Worm (Caenorhabditis elegans) whole organism, L4 larva: ENCODE measurements around the gene dmsr-14.
A peak's percentile ranks its signal among the peaks of the same experiment; 100 is the strongest.

Experiments
- F10B5.3 ChIP-seq: sonication (generic microtip); optimal IDR thresholded peaks from 2 replicates; lab custom pipeline; 2016; ENCODE audit warnings: mild to moderate bottlenecking, missing genetic modification characterization, missing compliant biosample characterization
- F44E2.7 ChIP-seq: fragments of 200-800 bp; sonication (Bioruptor generic); IDR thresholded peaks from 2 replicates; pipeline ENCODE4 v2.1.2; 2022; ENCODE audit warnings: missing genetic modification characterization, missing compliant biosample characterization
- F49E8.2 ChIP-seq: sonication (generic microtip); optimal IDR thresholded peaks from 2 replicates; lab custom pipeline; 2016; ENCODE audit warnings: missing compliant biosample characterization, mild to moderate bottlenecking, missing genetic modification characterization, borderline replicate concordance
- T26A8.4 ChIP-seq: fragments of 200-800 bp; sonication (Bioruptor generic); IDR thresholded peaks from 2 replicates; pipeline ENCODE4 v1.3.6; 2022; ENCODE audit warnings: missing genetic modification characterization, missing compliant biosample characterization
- Y75B8A.6 ChIP-seq: fragments of 200-800 bp; sonication (Bioruptor generic); IDR thresholded peaks from 2 replicates; pipeline ENCODE4 v1.3.6; 2022; ENCODE audit warnings: missing genetic modification reagents, missing genetic modification characterization, missing compliant biosample characterization
- ZK546.5 ChIP-seq, 2 experiments: sonication (generic microtip); optimal IDR thresholded peaks; 2 replicates each; lab custom pipeline; 2017; ENCODE audit warnings: missing biosample characterization in 2 of 2, missing genetic modification characterization in 2 of 2
- aha-1 ChIP-seq: fragments of 150-350 bp; peaks from one replicate; lab custom pipeline; 2014; ENCODE audit warnings: missing biosample characterization, missing genetic modification characterization
- attf-4 ChIP-seq: sonication (generic microtip); optimal IDR thresholded peaks from 3 replicates; lab custom pipeline; 2017; ENCODE audit warnings: missing biosample characterization, missing genetic modification characterization
- ceh-28 ChIP-seq: fragments of 150-350 bp; optimal IDR thresholded peaks from 2 replicates; lab custom pipeline; 2014; ENCODE audit warnings: missing biosample characterization, missing genetic modification reagents, missing genetic modification characterization
- ceh-62 ChIP-seq: sonication (generic microtip); optimal IDR thresholded peaks from 2 replicates; lab custom pipeline; 2017; ENCODE audit warnings: missing biosample characterization, missing genetic modification characterization
- ceh-82 ChIP-seq: sonication (generic microtip); optimal IDR thresholded peaks from 2 replicates; lab custom pipeline; 2017; ENCODE audit warnings: missing biosample characterization, missing genetic modification characterization
- cey-2 ChIP-seq: sonication (generic microtip); optimal IDR thresholded peaks from 3 replicates; lab custom pipeline; 2017; ENCODE audit warnings: missing genetic modification characterization, mild to moderate bottlenecking, missing compliant biosample characterization, antibody characterized with exemption, borderline replicate concordance; ENCODE audit not compliant: insufficient read depth
- daf-12 ChIP-seq: fragments of 150-350 bp; optimal IDR thresholded peaks from 2 replicates; lab custom pipeline; 2014; ENCODE audit warnings: missing biosample characterization, missing genetic modification reagents, missing genetic modification characterization
- daf-16 ChIP-seq, 3 experiments: sonication (generic microtip); optimal IDR thresholded peaks; 2 replicates each; lab custom pipeline; 2016 to 2017; ENCODE audit warnings: missing genetic modification characterization in 3 of 3, missing genetic modification reagents in 3 of 3, mild to moderate bottlenecking in 2 of 3, missing compliant biosample characterization in 2 of 3, missing biosample characterization in 1 of 3, moderate library complexity in 1 of 3
- dpl-1 ChIP-seq: fragments of 150-350 bp; optimal IDR thresholded peaks from 2 replicates; lab custom pipeline; 2014; ENCODE audit warnings: missing biosample characterization, missing genetic modification reagents, missing genetic modification characterization
- dve-1 ChIP-seq: sonication (generic microtip); optimal IDR thresholded peaks from 2 replicates; lab custom pipeline; 2017; ENCODE audit warnings: antibody characterized with exemption, mild to moderate bottlenecking, missing genetic modification characterization, missing compliant biosample characterization; ENCODE audit not compliant: insufficient read depth
- egl-27 ChIP-seq: sonication (generic microtip); optimal IDR thresholded peaks from 3 replicates; lab custom pipeline; 2017; ENCODE audit warnings: missing biosample characterization, missing genetic modification reagents, missing genetic modification characterization
- egl-43 ChIP-seq: fragments of 200-800 bp; sonication (Bioruptor generic); IDR thresholded peaks from 2 replicates; pipeline ENCODE4 v1.3.6; 2022; ENCODE audit warnings: missing genetic modification reagents, missing genetic modification characterization, missing compliant biosample characterization
- gei-8 ChIP-seq: fragments of 200-800 bp; sonication (Bioruptor generic); optimal IDR thresholded peaks from 2 replicates; lab custom pipeline; 2018; ENCODE audit warnings: mild to moderate bottlenecking, missing genetic modification characterization, missing compliant biosample characterization
- hlh-30 ChIP-seq: sonication (generic microtip); optimal IDR thresholded peaks from 2 replicates; lab custom pipeline; 2017; ENCODE audit warnings: antibody characterized with exemption, mild to moderate bottlenecking, missing genetic modification characterization, missing compliant biosample characterization; ENCODE audit not compliant: insufficient read depth
- jun-1 ChIP-seq: fragments of 150-350 bp; optimal IDR thresholded peaks from 2 replicates; lab custom pipeline; 2014; ENCODE audit warnings: missing biosample characterization, missing genetic modification reagents, missing genetic modification characterization
- lin-1 ChIP-seq: fragments of 200-800 bp; sonication (Bioruptor generic); IDR thresholded peaks from 2 replicates; pipeline ENCODE4 v1.3.6; 2022; ENCODE audit warnings: missing genetic modification reagents, missing genetic modification characterization, missing compliant biosample characterization
- lin-13 ChIP-seq: fragments of 150-350 bp; optimal IDR thresholded peaks from 2 replicates; lab custom pipeline; 2014; ENCODE audit warnings: missing biosample characterization, missing genetic modification reagents, missing genetic modification characterization
- lin-38 ChIP-seq: fragments of 200-800 bp; sonication (Bioruptor generic); IDR thresholded peaks from 2 replicates; pipeline ENCODE4 v1.3.6; 2022; ENCODE audit warnings: missing genetic modification reagents, missing genetic modification characterization, missing compliant biosample characterization
- lin-39 ChIP-seq: fragments of 150-350 bp; optimal IDR thresholded peaks from 2 replicates; lab custom pipeline; 2014; ENCODE audit warnings: missing biosample characterization, missing genetic modification reagents, missing genetic modification characterization
- lir-3 ChIP-seq: sonication (generic microtip); optimal IDR thresholded peaks from 2 replicates; lab custom pipeline; 2016; ENCODE audit warnings: mild to moderate bottlenecking, missing genetic modification characterization, missing compliant biosample characterization
- madf-9 ChIP-seq: fragments of 200-800 bp; sonication (Bioruptor generic); conservative IDR thresholded peaks from 2 replicates; pipeline ENCODE4 v1.3.6; 2022; ENCODE audit warnings: missing genetic modification reagents, missing genetic modification characterization, missing compliant biosample characterization
- mxl-3 ChIP-seq: fragments of 200-800 bp; sonication (Bioruptor generic); optimal IDR thresholded peaks from 2 replicates; lab custom pipeline; 2018; ENCODE audit warnings: mild to moderate bottlenecking, missing genetic modification characterization, missing compliant biosample characterization
- nhr-41 ChIP-seq: fragments of 200-800 bp; sonication (Bioruptor generic); IDR thresholded peaks from 2 replicates; pipeline ENCODE4 v1.3.6; 2022; ENCODE audit warnings: missing genetic modification reagents, missing genetic modification characterization, missing compliant biosample characterization
- nhr-6 ChIP-seq: fragments of 150-350 bp; optimal IDR thresholded peaks from 2 replicates; lab custom pipeline; 2014; ENCODE audit warnings: missing biosample characterization, missing genetic modification characterization
- pha-4 ChIP-seq, 2 experiments: fragments of 150-350 bp in 1 of 2; fragments of 200-800 bp in 1 of 2; sonication (Bioruptor generic) in 1 of 2; IDR thresholded peaks in 1 of 2; optimal IDR thresholded peaks in 1 of 2; 2 replicates each; pipeline versions ENCODE4 v1.3.6 to Lab custom; 2014 to 2022; ENCODE audit warnings: missing genetic modification characterization in 2 of 2, missing genetic modification reagents in 2 of 2, missing biosample characterization in 1 of 2, missing compliant biosample characterization in 1 of 2
- php-3 ChIP-seq: fragments of 200-800 bp; sonication (Bioruptor generic); IDR thresholded peaks from 2 replicates; pipeline ENCODE4 v1.3.6; 2022; ENCODE audit warnings: missing genetic modification reagents, missing genetic modification characterization, missing compliant biosample characterization
- pqm-1 ChIP-seq: sonication (generic microtip); optimal IDR thresholded peaks from 2 replicates; lab custom pipeline; 2017; ENCODE audit warnings: missing biosample characterization, missing genetic modification characterization
- saeg-2 ChIP-seq: fragments of 200-800 bp; sonication (Bioruptor generic); IDR thresholded peaks from 2 replicates; pipeline ENCODE4 v1.3.6; 2022; ENCODE audit warnings: missing genetic modification reagents, missing genetic modification characterization, missing compliant biosample characterization
- snpc-1.2 ChIP-seq: fragments of 200-800 bp; sonication (Bioruptor generic); IDR thresholded peaks from 2 replicates; pipeline ENCODE4 v1.3.6; 2022; ENCODE audit warnings: missing genetic modification reagents, missing genetic modification characterization, missing compliant biosample characterization
- spr-1 ChIP-seq: sonication (generic microtip); optimal IDR thresholded peaks from 2 replicates; lab custom pipeline; 2016; ENCODE audit warnings: mild to moderate bottlenecking, missing genetic modification characterization, missing compliant biosample characterization
- unc-130 ChIP-seq: sonication (generic microtip); optimal IDR thresholded peaks from 2 replicates; lab custom pipeline; 2016; ENCODE audit warnings: missing genetic modification reagents, missing genetic modification characterization, missing compliant biosample characterization
- unc-39 ChIP-seq: sonication (generic microtip); optimal IDR thresholded peaks from 2 replicates; lab custom pipeline; 2017; ENCODE audit warnings: missing biosample characterization, missing genetic modification characterization
- unc-62 ChIP-seq, 3 experiments: fragments of 150-350 bp in 1 of 3; sonication (generic microtip); optimal IDR thresholded peaks in 2 of 3; peaks in 1 of 3; 1 replicate in 1 of 3; 2 replicates in 2 of 3; lab custom pipeline; 2014 to 2017; ENCODE audit warnings: missing biosample characterization in 3 of 3, missing genetic modification characterization in 3 of 3, missing genetic modification reagents in 3 of 3, missing genotype in 1 of 3
- vab-7 ChIP-seq: fragments of 200-800 bp; sonication (Bioruptor generic); IDR thresholded peaks from 2 replicates; pipeline ENCODE4 v1.3.6; 2022; ENCODE audit warnings: missing genetic modification reagents, missing genetic modification characterization, missing compliant biosample characterization
- zfp-2 ChIP-seq: sonication (generic microtip); optimal IDR thresholded peaks from 2 replicates; lab custom pipeline; 2016; ENCODE audit warnings: mild to moderate bottlenecking, missing genetic modification characterization, missing compliant biosample characterization
- zfp-3 ChIP-seq: fragments of 200-800 bp; sonication (Bioruptor generic); conservative IDR thresholded peaks from 2 replicates; pipeline ENCODE4 v1.3.6; 2022; ENCODE audit warnings: missing genetic modification reagents, missing genetic modification characterization, missing compliant biosample characterization
- zip-11 ChIP-seq: fragments of 200-800 bp; sonication (Bioruptor generic); IDR thresholded peaks from 2 replicates; pipeline ENCODE4 v1.3.6; 2022; ENCODE audit warnings: missing genetic modification characterization, missing compliant biosample characterization

The dmsr-14 gene

ce11 chrV:6817184-6817583 lies at the start of gene dmsr-14:
Gene dmsr-14, minus strand, starts transcription at chrV:6817284.
- no peak for TF ChIP-seq vab-7 (GFP tag; lab: Robert Waterston, UW)
- TF ChIP-seq, all 104 proteins: peak for 0

DNA sequence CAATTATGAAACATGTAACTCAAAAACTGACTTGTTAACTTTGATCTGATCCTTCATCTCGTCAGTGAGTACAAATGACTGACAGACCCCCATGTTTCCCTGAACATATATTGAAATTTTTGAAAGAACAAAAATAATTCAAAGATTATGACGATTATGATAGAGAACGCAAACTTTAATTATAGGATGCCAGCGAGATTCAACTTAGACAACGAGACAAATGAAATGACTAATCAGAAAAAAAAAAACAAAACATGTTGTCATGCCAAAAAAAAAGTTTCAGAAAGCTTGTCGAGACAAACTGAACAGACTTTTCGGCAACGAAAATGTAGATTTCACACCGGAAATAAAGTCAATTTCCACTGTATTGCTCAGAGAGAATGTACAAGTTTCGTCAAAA lies 37.6 kb upstream of the dmsr-14 start, which contains the start of gene gpa-10:
gpa-10 (minus strand) TSS at position 101 of the 400 bp plus-strand sequence.
- TF ChIP-seq snpc-1.2 (GFP tag; lab: Robert Waterston, UW) (no peak), cey-2 (tag; lab: Kevin White, UChicago) (no peak), unc-130 (no peak), zfp-3 (GFP tag; lab: Robert Waterston, UW) (no peak), lin-13 (GFP tag; lab: Kevin White, UChicago) (no peak), lin-38 (no peak), dpl-1 (GFP tag; lab: Kevin White, UChicago) (no peak), T26A8.4 (GFP tag; lab: Robert Waterston, UW) (no peak), F44E2.7 (GFP tag; lab: Robert Waterston, UW) (no peak), zfp-2 (tag; lab: Kevin White, UChicago) (no peak), pha-4 (GFP tag; IDR thresholded peaks at IDR 0.05; lab: Robert Waterston, UW) (no peak), pha-4 (tag; optimal IDR thresholded peaks at IDR 0.05; lab: Kevin White, UChicago) (no peak), spr-1 (tag; lab: Kevin White, UChicago) (no peak), ceh-82 (tag; lab: Kevin White, UChicago) (no peak), lin-1 (GFP tag; lab: Robert Waterston, UW) (no peak), nhr-6 (tag; lab: Kevin White, UChicago) (no peak), php-3 (GFP tag; lab: Robert Waterston, UW) (no peak), F49E8.2 (tag; lab: Kevin White, UChicago) (no peak)

DNA sequence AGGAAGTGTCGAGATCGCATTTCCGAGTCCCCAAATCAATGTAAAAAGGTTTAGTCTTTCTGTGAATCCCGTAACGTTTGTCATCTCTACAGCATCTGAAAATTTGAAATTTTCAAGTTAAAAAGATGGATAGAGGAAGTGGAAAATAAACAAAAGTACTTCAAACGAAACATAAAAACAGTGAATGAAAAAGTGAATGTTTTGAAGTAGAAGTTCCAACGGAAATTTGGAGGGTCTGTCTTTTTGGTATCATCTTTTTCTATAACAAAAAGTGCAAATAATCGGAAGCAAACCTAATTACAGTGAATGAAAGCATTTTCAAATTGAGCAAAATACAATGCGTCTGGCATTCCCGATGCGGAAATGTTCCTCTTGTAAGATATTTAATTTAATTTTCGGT lies 29.4 kb upstream of the dmsr-14 start, which contains the start of gene lgc-54:
lgc-54 (minus strand) TSS at position 101 of the 400 bp plus-strand sequence.
- TF ChIP-seq aha-1 (peak; percentile 82), unc-62 (GFP tag; optimal IDR thresholded peaks at IDR 0.05 in 1 of 2; lab: Kevin White, UChicago) (no peak), unc-62 (tag; optimal IDR thresholded peaks at IDR 0.05; lab: Kevin White, UChicago) (no peak), unc-39 (tag; lab: Kevin White, UChicago) (no peak), pqm-1 (tag; lab: Kevin White, UChicago) (no peak)

ce11 chrV:6842437-6842836 lies 25.4 kb upstream of the dmsr-14 start, which contains the start of gene T15B7.1:
Gene T15B7.1, plus strand, starts transcription at chrV:6842737.
- no peak for TF ChIP-seq madf-9 (GFP tag; lab: Robert Waterston, UW)
- TF ChIP-seq mxl-3 (GFP tag; lab: Kevin White, UChicago), result no peak
- TF ChIP-seq nhr-41, result no peak
- no peak for TF ChIP-seq T26A8.4 (GFP tag; lab: Robert Waterston, UW)
- TF ChIP-seq zip-11 (GFP tag; lab: Robert Waterston, UW), result no peak
- TF ChIP-seq F10B5.3, result no peak
- TF ChIP-seq egl-27, result no peak
- TF ChIP-seq lin-39 (tag; lab: Kevin White, UChicago), result no peak
- TF ChIP-seq jun-1, result no peak
- no peak for TF ChIP-seq attf-4
- TF ChIP-seq, all 104 proteins: peak for 0

- no peak for TF ChIP-seq T26A8.4 (GFP tag; lab: Robert Waterston, UW)
- TF ChIP-seq Y75B8A.6 (GFP tag; lab: Robert Waterston, UW), result no peak
- no peak for TF ChIP-seq ZK546.5 (tag; optimal IDR thresholded peaks at IDR 0.05; lab: Kevin White, UChicago)
- no peak for TF ChIP-seq egl-43
- TF ChIP-seq spr-1 (tag; lab: Kevin White, UChicago), result no peak
- no peak for TF ChIP-seq daf-12 (tag; lab: Kevin White, UChicago)
- no peak for TF ChIP-seq gei-8 (GFP tag; lab: Kevin White, UChicago)
- no peak for TF ChIP-seq zip-11 (GFP tag; lab: Robert Waterston, UW)
- TF ChIP-seq attf-4, result no peak
- TF ChIP-seq ceh-62 (tag; lab: Kevin White, UChicago), result no peak
- TF ChIP-seq daf-16 (GFP tag; optimal IDR thresholded peaks at IDR 0.05; lab: Kevin White, UChicago), result no peak
- peak; percentile 7 for TF ChIP-seq daf-16 (tag; optimal IDR thresholded peaks at IDR 0.05; lab: Kevin White, UChicago)
- no peak for TF ChIP-seq saeg-2 (GFP tag; lab: Robert Waterston, UW)
- no peak for TF ChIP-seq hlh-30 (tag; lab: Kevin White, UChicago)
- TF ChIP-seq dve-1 (tag; lab: Kevin White, UChicago), result peak; percentile 0
- no peak for TF ChIP-seq lir-3
- no peak for TF ChIP-seq ceh-28
- no peak for TF ChIP-seq unc-130
These were observed 21.9 kb upstream of the dmsr-14 start, which contains the start of gene hpo-8 for ce11 chrV:6839008-6839407. Gene hpo-8, plus strand, starts transcription at chrV:6839289.
